Worm (Caenorhabditis elegans): ENCODE results near the gene F31F4.17.

ce11 chrV:624922-625321, 35.2 kb downstream of the F31F4.17 start, which contains the start of gene srt-17:
- TF ChIP-seq nhr-25 (tag; optimal IDR thresholded peaks at IDR 0.05; ENCODE audit: borderline replicate concordance, insufficient read depth) (no peak), spr-3 (GFP tag; optimal IDR thresholded peaks at IDR 0.05) (no peak), lin-13 (GFP tag; optimal IDR thresholded peaks at IDR 0.05) (no peak), F44E2.7 (GFP tag; IDR thresholded peaks at IDR 0.05) (no peak), lin-15B (tag; optimal IDR thresholded peaks at IDR 0.05) (no peak), nhr-76 (tag; optimal IDR thresholded peaks at IDR 0.05) (no peak), F26F4.8 (GFP tag; conservative IDR thresholded peaks at IDR 0.05) (no peak), mdl-1 (tag; optimal IDR thresholded peaks at IDR 0.05) (no peak), ztf-11 (tag; optimal IDR thresholded peaks at IDR 0.05) (no peak), sdz-12 (GFP tag; optimal IDR thresholded peaks at IDR 0.05) (no peak), nhr-28 (tag; optimal IDR thresholded peaks at IDR 0.05) (no peak), nhr-77 (tag; optimal IDR thresholded peaks at IDR 0.05) (no peak), snpc-4 (tag; optimal IDR thresholded peaks at IDR 0.05) (no peak)

Measured in whole organism, L4 larva.